Fruit fly (Drosophila melanogaster) whole organism: ENCODE measurements around the gene TTLL15.

Experiments
- EcR ChIP-seq, 2 experiments: fragments of >200 bp; optimal IDR thresholded peaks; 2 replicates each; lab custom pipeline; 2017; ENCODE audit warnings: missing biosample characterization in 2 of 2, missing genetic modification characterization in 2 of 2, missing genetic modification reagents in 2 of 2
- pan ChIP-seq: fragments of >200 bp; optimal IDR thresholded peaks from 2 replicates; lab custom pipeline; 2017
- psq ChIP-seq: fragments of >200 bp; optimal IDR thresholded peaks from 2 replicates; lab custom pipeline; 2017
- usp ChIP-seq: fragments of >200 bp; optimal IDR thresholded peaks from 2 replicates; lab custom pipeline; 2017; ENCODE audit warnings: missing biosample characterization, missing genetic modification characterization, mixed read lengths

DNA sequence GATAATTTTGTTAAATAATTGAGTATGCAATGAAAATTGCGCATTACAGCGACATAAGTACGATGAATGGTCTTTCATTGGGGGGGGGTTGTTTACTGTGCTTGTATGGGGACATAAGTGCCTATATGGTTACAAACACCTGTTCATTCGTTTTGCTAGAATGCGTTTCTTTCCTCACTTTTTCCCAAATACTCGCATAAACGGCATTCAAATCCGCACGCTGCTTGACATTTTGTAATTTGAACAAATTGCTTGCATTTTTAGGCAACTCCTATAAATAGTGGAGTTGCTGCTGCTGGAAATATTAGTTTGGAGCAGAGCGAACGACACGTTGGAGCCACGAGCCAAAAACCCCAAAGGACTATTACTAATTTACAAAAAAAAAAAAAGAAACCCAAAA lies 35.8 kb upstream of the TTLL15 start, which contains the start of gene Desi:
- TF ChIP-seq usp (GFP tag; lab: Kevin White, UChicago) (no peak), psq (lab: Kevin White, UChicago) (no peak), EcR (GFP tag; optimal IDR thresholded peaks at IDR 0.05; lab: Kevin White, UChicago) (no peak), pan (lab: Kevin White, UChicago) (no peak)
